Fruit fly (Drosophila melanogaster) whole organism, prepupa: ENCODE measurements around the gene Ir7e.
A peak's percentile ranks its signal among the peaks of the same experiment; 100 is the strongest.

ENCODE experiments used
- Blimp-1 ChIP-seq: fragments of 200-800 bp; sonication (Bioruptor generic); optimal IDR thresholded peaks from 3 replicates; lab custom pipeline; 2017; ENCODE audit warnings: missing biosample characterization, missing genetic modification characterization, mild to moderate bottlenecking, moderate library complexity, missing genetic modification reagents
- CG10631 ChIP-seq: fragments of 200-800 bp; sonication (Bioruptor generic); optimal IDR thresholded peaks from 2 replicates; lab custom pipeline; 2016; ENCODE audit warnings: missing biosample characterization, missing genetic modification characterization
- CG11294 ChIP-seq: fragments of 200-800 bp; sonication (Bioruptor generic); IDR thresholded peaks from 2 replicates; pipeline ENCODE4 v1.3.6; 2022; ENCODE audit warnings: missing biosample characterization, missing genetic modification characterization
- CG11902 ChIP-seq: fragments of 200-800 bp; sonication (Bioruptor generic); optimal IDR thresholded peaks from 3 replicates; lab custom pipeline; 2016; ENCODE audit warnings: missing biosample characterization, missing genetic modification characterization
- CG15336 ChIP-seq: fragments of 200-800 bp; sonication (Bioruptor generic); IDR thresholded peaks from 2 replicates; pipeline ENCODE4 v1.3.6; 2022; ENCODE audit warnings: missing biosample characterization, missing genetic modification characterization
- CG1621 ChIP-seq: fragments of 200-800 bp; sonication (Bioruptor generic); optimal IDR thresholded peaks from 3 replicates; lab custom pipeline; 2018; ENCODE audit warnings: missing biosample characterization, mild to moderate bottlenecking, missing genetic modification characterization
- CG16779 ChIP-seq: fragments of 200-800 bp; sonication (Bioruptor generic); optimal IDR thresholded peaks from 3 replicates; lab custom pipeline; 2017; ENCODE audit warnings: missing biosample characterization, mild to moderate bottlenecking, missing genetic modification characterization
- CG3032 ChIP-seq: fragments of 200-800 bp; optimal IDR thresholded peaks from 2 replicates; lab custom pipeline; 2019; ENCODE audit warnings: missing biosample characterization, mild to moderate bottlenecking, missing genetic modification characterization, moderate library complexity
- CG34406 ChIP-seq: fragments of 200-800 bp; sonication (Bioruptor generic); optimal IDR thresholded peaks from 3 replicates; lab custom pipeline; 2016; ENCODE audit warnings: missing biosample characterization, missing genetic modification characterization
- CG3919 ChIP-seq: fragments of 200-800 bp; sonication (Bioruptor generic); optimal IDR thresholded peaks from 3 replicates; lab custom pipeline; 2016; ENCODE audit warnings: missing biosample characterization, missing genetic modification characterization
- CG4318 ChIP-seq: fragments of 200-800 bp; sonication (Bioruptor generic); optimal IDR thresholded peaks from 3 replicates; lab custom pipeline; 2017; ENCODE audit warnings: missing biosample characterization, mild to moderate bottlenecking, missing genetic modification characterization
- CG6276 ChIP-seq: fragments of 200-800 bp; sonication (Bioruptor generic); optimal IDR thresholded peaks from 2 replicates; lab custom pipeline; 2017; ENCODE audit warnings: missing biosample characterization, mild to moderate bottlenecking, missing genetic modification characterization
- CG6792 ChIP-seq: fragments of 200-800 bp; sonication (Bioruptor generic); optimal IDR thresholded peaks from 3 replicates; lab custom pipeline; 2016; ENCODE audit warnings: missing biosample characterization, missing genetic modification characterization
- CG6854 ChIP-seq: fragments of 200-800 bp; sonication (Bioruptor generic); optimal IDR thresholded peaks from 2 replicates; lab custom pipeline; 2017; ENCODE audit warnings: missing biosample characterization, mild to moderate bottlenecking, missing genetic modification characterization
- CG7368 ChIP-seq: fragments of 200-800 bp; sonication (Bioruptor generic); optimal IDR thresholded peaks from 3 replicates; lab custom pipeline; 2016; ENCODE audit warnings: missing biosample characterization, missing genetic modification characterization
- CG8119 ChIP-seq: fragments of 200-800 bp; sonication (Bioruptor generic); IDR thresholded peaks from 3 replicates; pipeline ENCODE4 v1.3.6; 2022; ENCODE audit warnings: missing biosample characterization, missing genetic modification characterization
- CG8319 ChIP-seq: fragments of 200-800 bp; sonication (Bioruptor generic); optimal IDR thresholded peaks from 3 replicates; lab custom pipeline; 2016; ENCODE audit warnings: missing biosample characterization, missing genetic modification characterization
- CG8632 ChIP-seq: fragments of 200-800 bp; sonication (Bioruptor generic); optimal IDR thresholded peaks from 3 replicates; lab custom pipeline; 2016; ENCODE audit warnings: missing biosample characterization, missing genetic modification characterization
- Eip75B ChIP-seq: fragments of 200-800 bp; sonication (Bioruptor generic); optimal IDR thresholded peaks from 3 replicates; lab custom pipeline; 2016; ENCODE audit warnings: missing biosample characterization, missing genetic modification characterization
- Ets21C ChIP-seq: fragments of 200-800 bp; sonication (Bioruptor generic); optimal IDR thresholded peaks from 3 replicates; lab custom pipeline; 2016; ENCODE audit warnings: missing biosample characterization, missing genetic modification characterization
- Gug ChIP-seq: fragments of 200-800 bp; sonication (Bioruptor generic); IDR thresholded peaks from 2 replicates; pipeline ENCODE4 v1.3.6; 2022; ENCODE audit warnings: missing biosample characterization, missing genetic modification characterization
- Hr38 ChIP-seq: sonication (Bioruptor generic); optimal IDR thresholded peaks from 2 replicates; lab custom pipeline; 2016; ENCODE audit warnings: missing biosample characterization, missing genetic modification characterization
- Hr39 ChIP-seq: fragments of 200-800 bp; sonication (Bioruptor generic); optimal IDR thresholded peaks from 2 replicates; lab custom pipeline; 2016; ENCODE audit warnings: missing biosample characterization, missing genetic modification characterization
- Lpt ChIP-seq: fragments of 200-800 bp; sonication (Bioruptor generic); optimal IDR thresholded peaks from 3 replicates; lab custom pipeline; 2016; ENCODE audit warnings: missing biosample characterization, missing genetic modification characterization
- Sox102F ChIP-seq: fragments of 200-800 bp; sonication (Bioruptor generic); optimal IDR thresholded peaks from 2 replicates; lab custom pipeline; 2016; ENCODE audit warnings: missing biosample characterization, mild to moderate bottlenecking, missing genetic modification characterization
- acj6 ChIP-seq: fragments of 200-800 bp; sonication (Bioruptor generic); optimal IDR thresholded peaks from 3 replicates; lab custom pipeline; 2016; ENCODE audit warnings: missing biosample characterization, missing genetic modification characterization
- dac ChIP-seq: fragments of 200-800 bp; sonication (Bioruptor generic); optimal IDR thresholded peaks from 2 replicates; lab custom pipeline; 2017; ENCODE audit warnings: missing biosample characterization, mild to moderate bottlenecking, missing genetic modification characterization
- fd85E ChIP-seq: fragments of 200-800 bp; sonication (Bioruptor generic); optimal IDR thresholded peaks from 3 replicates; lab custom pipeline; 2016; ENCODE audit warnings: missing biosample characterization, missing genetic modification characterization
- fkh ChIP-seq: fragments of 200-800 bp; sonication (Bioruptor generic); optimal IDR thresholded peaks from 3 replicates; lab custom pipeline; 2017; ENCODE audit warnings: missing biosample characterization, mild to moderate bottlenecking, missing genetic modification characterization, moderate library complexity
- net ChIP-seq: fragments of 200-800 bp; sonication (Bioruptor generic); optimal IDR thresholded peaks from 3 replicates; lab custom pipeline; 2016; ENCODE audit warnings: missing biosample characterization, missing genetic modification characterization
- ss ChIP-seq, 2 experiments: fragments of 200-800 bp; sonication (Bioruptor generic); optimal IDR thresholded peaks; 2 replicates in 1 of 2; 3 replicates in 1 of 2; lab custom pipeline; 2017 to 2018; ENCODE audit warnings: mild to moderate bottlenecking in 2 of 2, missing biosample characterization in 2 of 2, missing genetic modification characterization in 2 of 2, moderate library complexity in 1 of 2
- svp ChIP-seq: fragments of 200-800 bp; sonication (Bioruptor generic); peaks from one replicate; lab custom pipeline; 2016; ENCODE audit warnings: missing biosample characterization, missing genetic modification characterization
- vri ChIP-seq: fragments of 200-800 bp; sonication (Bioruptor generic); optimal IDR thresholded peaks from 3 replicates; lab custom pipeline; 2016; ENCODE audit warnings: missing biosample characterization, mild to moderate bottlenecking, missing genetic modification characterization

The Ir7e gene

dm6 chrX:7888386-7889024 lies 7.0 kb upstream of the Ir7e start, which contains the start of gene Acat1 (continued):
- TF ChIP-seq Lpt, result peak; percentile 41
- TF ChIP-seq ss (GFP tag; optimal IDR thresholded peaks at IDR 0.05; lab: Kevin White, UChicago), result peak; percentile 1 to 42
- peak; percentile 77 for TF ChIP-seq acj6 (GFP tag; lab: Kevin White, UChicago)
- peak; percentile 84 for TF ChIP-seq Eip75B (GFP tag; lab: Kevin White, UChicago)
- peak; percentile 36 for TF ChIP-seq Gug (GFP tag; lab: Robert Waterston, UW)
- peak; percentile 83 for TF ChIP-seq Sox102F (GFP tag; lab: Kevin White, UChicago)
- TF ChIP-seq CG8632, result peak; percentile 65
- peak; percentile 83 for TF ChIP-seq CG3919 (GFP tag; lab: Kevin White, UChicago)
- peak; percentile 78 for TF ChIP-seq net (GFP tag; lab: Kevin White, UChicago)
- peak; percentile 74 for TF ChIP-seq CG8319 (GFP tag; lab: Kevin White, UChicago)
- no peak for TF ChIP-seq CG16779 (tag; lab: Kevin White, UChicago)
- TF ChIP-seq CG11294 (GFP tag; lab: Robert Waterston, UW), result no peak
- TF ChIP-seq CG3032 (tag; lab: Kevin White, UChicago), result no peak
- TF ChIP-seq CG15336 (GFP tag; lab: Robert Waterston, UW), result peak; percentile 65
- peak; percentile 69 for TF ChIP-seq Ets21C (GFP tag; lab: Kevin White, UChicago)
- peak; percentile 85 for TF ChIP-seq svp (GFP tag; lab: Kevin White, UChicago)
- TF ChIP-seq CG1621 (tag; lab: Kevin White, UChicago), result peak; percentile 50
- peak; percentile 72 for TF ChIP-seq CG7368 (GFP tag; lab: Kevin White, UChicago)
- peak; percentile 19 for TF ChIP-seq CG4318
- peak; percentile 39; the same call in 2 of the 3 replicates for TF ChIP-seq CG8119 (GFP tag; lab: Robert Waterston, UW)
- TF ChIP-seq Blimp-1, result no peak
- peak; percentile 40 for TF ChIP-seq CG11902 (GFP tag; lab: Kevin White, UChicago)

dm6 chrX:7884360-7884759 lies 2.9 kb upstream of the Ir7e start, which contains the start of gene Ir7g:
TSS of gene Ir7g (plus strand) at chrX:7884660.
- no peak for TF ChIP-seq Hr38
- TF ChIP-seq vri (GFP tag; lab: Kevin White, UChicago), result no peak
- TF ChIP-seq ss (GFP tag; optimal IDR thresholded peaks at IDR 0.05; lab: Kevin White, UChicago), result no peak
- no peak for TF ChIP-seq CG3919 (GFP tag; lab: Kevin White, UChicago)
- no peak for TF ChIP-seq net (GFP tag; lab: Kevin White, UChicago)
- TF ChIP-seq CG6792 (GFP tag; lab: Kevin White, UChicago), result no peak
- TF ChIP-seq fd85E (GFP tag; lab: Kevin White, UChicago), result no peak
- TF ChIP-seq, all 60 proteins: peak for 0

- TF ChIP-seq fd85E (GFP tag; lab: Kevin White, UChicago) (no peak), CG34406 (GFP tag; lab: Kevin White, UChicago) (no peak), Hr39 (GFP tag; lab: Kevin White, UChicago) (no peak), CG10631 (GFP tag; lab: Kevin White, UChicago) (no peak), Lpt (no peak), fkh (no peak)
Measured at dm6 chrX:7883926-7884325, 2.4 kb upstream of the Ir7e start, which contains the start of gene Ir7f. TSS of gene Ir7f (minus strand) at chrX:7884026.

dm6 chrX:7878736-7879135 lies 2.7 kb downstream of the Ir7e start, which contains the start of gene Ir7d:
TSS of gene Ir7d (minus strand) at chrX:7878836.
- TF ChIP-seq CG6854, result no peak
- TF ChIP-seq dac (GFP tag; lab: Kevin White, UChicago), result no peak
- TF ChIP-seq Lpt, result no peak
- no peak for TF ChIP-seq Hr39 (GFP tag; lab: Kevin White, UChicago)
- no peak for TF ChIP-seq CG6276 (GFP tag; lab: Kevin White, UChicago)
- TF ChIP-seq CG3919 (GFP tag; lab: Kevin White, UChicago), result no peak
- TF ChIP-seq CG16779 (tag; lab: Kevin White, UChicago), result no peak
